Fruit fly (Drosophila melanogaster): ENCODE data around the gene mex1.

The mex1 gene

dm6 chr3L:15508233-15508632 is 11.2 kb downstream of the mex1 start, which contains the start of gene CG7841 (continued):
- peak; percentile 97 for TF ChIP-seq CG15011 (GFP tag; optimal IDR thresholded peaks at IDR 0.05)
- peak; percentile 96 for TF ChIP-seq CG1529 (GFP tag; optimal IDR thresholded peaks at IDR 0.05)
- TF ChIP-seq en (GFP tag; optimal IDR thresholded peaks at IDR 0.05), result peak; percentile 97
- TF ChIP-seq Elba2 (GFP tag; optimal IDR thresholded peaks at IDR 0.05), result peak; percentile 49
- TF ChIP-seq zen2 (GFP tag; IDR thresholded peaks at IDR 0.05; ENCODE audit: partially characterized antibody), result no peak
- TF ChIP-seq Spps (tag; optimal IDR thresholded peaks at IDR 0.05), result peak; percentile 98
- TF ChIP-seq CG12299 (tag; optimal IDR thresholded peaks at IDR 0.05), result peak; percentile 99
- TF ChIP-seq CG18619 (GFP tag; optimal IDR thresholded peaks at IDR 0.05), result peak; percentile 97
- TF ChIP-seq PHDP (tag; optimal IDR thresholded peaks at IDR 0.05), result peak; percentile 99
- TF ChIP-seq so (GFP tag; IDR thresholded peaks at IDR 0.05), result peak; percentile 98
- TF ChIP-seq Stat92E (GFP tag; optimal IDR thresholded peaks at IDR 0.05), result peak in 1 of 3 experiments; percentile 95
- no peak for TF ChIP-seq dimm (GFP tag; IDR thresholded peaks at IDR 0.05)
- peak; percentile 89 for TF ChIP-seq CG31388 (GFP tag; optimal IDR thresholded peaks at IDR 0.05)
- TF ChIP-seq sd (tag; optimal IDR thresholded peaks at IDR 0.05), result peak; percentile 90
- peak; percentile 86 for TF ChIP-seq CG2889 (GFP tag; IDR thresholded peaks at IDR 0.05)
- TF ChIP-seq CG2202 (tag; optimal IDR thresholded peaks at IDR 0.05), result peak; percentile 99
- peak; percentile 99 for TF ChIP-seq CrebB (tag; optimal IDR thresholded peaks at IDR 0.05)
- TF ChIP-seq HLHmδ (GFP tag; optimal IDR thresholded peaks at IDR 0.05), result peak; percentile 14
- peak; percentile 94 for TF ChIP-seq da (GFP tag; optimal IDR thresholded peaks at IDR 0.05)
- TF ChIP-seq btn (GFP tag; optimal IDR thresholded peaks at IDR 0.05), result peak; percentile 94
- peak; percentile 97 for TF ChIP-seq seq (GFP tag; IDR thresholded peaks at IDR 0.05)
- TF ChIP-seq Ets65A (GFP tag), result peak; percentile 98
- TF ChIP-seq Sin3A (optimal IDR thresholded peaks at IDR 0.05), result no peak
- TF ChIP-seq jumu (GFP tag; optimal IDR thresholded peaks at IDR 0.05), result peak; percentile 96
- TF ChIP-seq CG15073 (GFP tag; optimal IDR thresholded peaks at IDR 0.05), result peak; percentile 61
- no peak; the same call in 1 of the 3 replicates for TF ChIP-seq jigr1 (GFP tag; IDR thresholded peaks at IDR 0.05)
- peak; percentile 98 for TF ChIP-seq scrt (GFP tag; optimal IDR thresholded peaks at IDR 0.05)
- no peak; the same call in 2 of the 3 replicates for TF ChIP-seq Mrtf (GFP tag; IDR thresholded peaks at IDR 0.05)
- TF ChIP-seq inv (GFP tag; IDR thresholded peaks at IDR 0.05; ENCODE audit: partially characterized antibody), result no peak
- no peak for TF ChIP-seq Trl (optimal IDR thresholded peaks at IDR 0.05)
- TF ChIP-seq Trl (GFP tag; optimal IDR thresholded peaks at IDR 0.05), result peak; percentile 97
- TF ChIP-seq Neu2 (GFP tag; optimal IDR thresholded peaks at IDR 0.05; ENCODE audit: borderline replicate concordance), result peak; percentile 91
- peak; percentile 98 for TF ChIP-seq CG12071 (GFP tag; optimal IDR thresholded peaks at IDR 0.05)
- peak; percentile 96 for TF ChIP-seq mam (GFP tag; optimal IDR thresholded peaks at IDR 0.05)
- TF ChIP-seq grn (GFP tag; optimal IDR thresholded peaks at IDR 0.05), result peak; percentile 87
- TF ChIP-seq Ptx1 (GFP tag; IDR thresholded peaks at IDR 0.05), result peak; percentile 93
- TF ChIP-seq tx (GFP tag; optimal IDR thresholded peaks at IDR 0.05), result peak; percentile 96
- no peak for TF ChIP-seq CG11456 (GFP tag; IDR thresholded peaks at IDR 0.05)
- TF ChIP-seq Dek (tag; optimal IDR thresholded peaks at IDR 0.05), result peak; percentile 97
- no peak for TF ChIP-seq Hr39 (optimal IDR thresholded peaks at IDR 0.05)
- TF ChIP-seq ash1 (GFP tag; optimal IDR thresholded peaks at IDR 0.05), result peak; percentile 95
- TF ChIP-seq bsh (GFP tag; optimal IDR thresholded peaks at IDR 0.05), result peak; percentile 96 to 99
- TF ChIP-seq sr (GFP tag; IDR thresholded peaks at IDR 0.05), result peak; percentile 89; the same call in 2 of the 3 replicates
- TF ChIP-seq E2f2 (GFP tag; IDR thresholded peaks at IDR 0.05), result peak; percentile 91
- no peak for TF ChIP-seq CG4404 (GFP tag; IDR thresholded peaks at IDR 0.05)
- TF ChIP-seq sisA (GFP tag; IDR thresholded peaks at IDR 0.05), result no peak; the same call in 1 of the 2 replicates
- no peak for TF ChIP-seq CG34224 (GFP tag; IDR thresholded peaks at IDR 0.05; ENCODE audit: partially characterized antibody)
- peak; percentile 99 for TF ChIP-seq unpg (GFP tag; optimal IDR thresholded peaks at IDR 0.05)
- peak; percentile 98 for TF ChIP-seq CG17568 (GFP tag; optimal IDR thresholded peaks at IDR 0.05)
- peak; percentile 93 for TF ChIP-seq CG8944 (GFP tag; optimal IDR thresholded peaks at IDR 0.05)
- TF ChIP-seq CG5180 (GFP tag; optimal IDR thresholded peaks at IDR 0.05), result peak; percentile 93
- peak; percentile 86 for TF ChIP-seq CG9876 (GFP tag; optimal IDR thresholded peaks at IDR 0.05)

Data from whole organism, embryonic.